Worm (Caenorhabditis elegans) whole organism, early embryonic: Measurements from ENCODE around the gene melo-1.
A peak's percentile ranks its signal among the peaks of the same experiment; 100 is the strongest.

Source experiments
- B0310.2 ChIP-seq: sonication (generic microtip); optimal IDR thresholded peaks from 2 replicates; lab custom pipeline; 2016; ENCODE audit warnings: mild to moderate bottlenecking, missing genetic modification characterization, missing compliant biosample characterization
- F13C5.2 ChIP-seq: sonication (generic microtip); optimal IDR thresholded peaks from 2 replicates; lab custom pipeline; 2017; ENCODE audit warnings: mild to moderate bottlenecking, missing genetic modification characterization, inconsistent platforms, missing compliant biosample characterization
- aly-1 ChIP-seq: sonication (generic microtip); optimal IDR thresholded peaks from 2 replicates; lab custom pipeline; 2016; ENCODE audit warnings: missing genetic modification characterization, missing compliant biosample characterization
- ama-1 ChIP-seq: fragments of 150-350 bp; optimal IDR thresholded peaks from 2 replicates; lab custom pipeline; 2014
- ceh-13 ChIP-seq: fragments of 200-800 bp; sonication (Bioruptor generic); optimal IDR thresholded peaks from 2 replicates; lab custom pipeline; 2018; ENCODE audit warnings: mild to moderate bottlenecking, missing genetic modification characterization, missing compliant biosample characterization
- ceh-36 ChIP-seq: sonication (generic microtip); optimal IDR thresholded peaks from 2 replicates; lab custom pipeline; 2016; ENCODE audit warnings: missing genetic modification characterization, inconsistent platforms, missing compliant biosample characterization
- ets-7 ChIP-seq: sonication (generic microtip); optimal IDR thresholded peaks from 2 replicates; lab custom pipeline; 2016; ENCODE audit warnings: missing genotype, missing genetic modification characterization, missing compliant biosample characterization
- flt-1 ChIP-seq: fragments of 200-800 bp; sonication (Bioruptor generic); IDR thresholded peaks from 2 replicates; pipeline ENCODE4 v1.3.6; 2022; ENCODE audit warnings: missing genetic modification characterization, missing compliant biosample characterization
- hmbx-1 ChIP-seq: sonication (generic microtip); optimal IDR thresholded peaks from 2 replicates; lab custom pipeline; 2016; ENCODE audit warnings: mild to moderate bottlenecking, missing genetic modification characterization, missing compliant biosample characterization
- hmg-4 ChIP-seq: fragments of 200-800 bp; sonication (Bioruptor generic); optimal IDR thresholded peaks from 2 replicates; lab custom pipeline; 2018; ENCODE audit warnings: mild to moderate bottlenecking, missing genetic modification characterization, missing compliant biosample characterization
- hnd-1 ChIP-seq: sonication (generic microtip); optimal IDR thresholded peaks from 2 replicates; lab custom pipeline; 2016; ENCODE audit warnings: missing genetic modification characterization, missing compliant biosample characterization
- pes-1 ChIP-seq: fragments of 200-800 bp; sonication (Bioruptor generic); IDR thresholded peaks from 2 replicates; pipeline ENCODE4 v1.3.6; 2022; ENCODE audit warnings: missing genetic modification reagents, missing genetic modification characterization, missing compliant biosample characterization
- scrt-1 ChIP-seq: fragments of 200-800 bp; sonication (Bioruptor generic); IDR thresholded peaks from 2 replicates; pipeline ENCODE4 v1.3.6; 2022; ENCODE audit warnings: missing genetic modification characterization, missing compliant biosample characterization
- sea-1 ChIP-seq: fragments of 200-800 bp; sonication (Bioruptor generic); conservative IDR thresholded peaks from 2 replicates; pipeline ENCODE4 v1.3.6; 2022; ENCODE audit warnings: missing genetic modification characterization, missing compliant biosample characterization
- tbx-11 ChIP-seq: fragments of 200-800 bp; sonication (Bioruptor generic); IDR thresholded peaks from 2 replicates; pipeline ENCODE4 v1.3.6; 2022; ENCODE audit warnings: missing genetic modification characterization, missing compliant biosample characterization
- tbx-37 ChIP-seq: fragments of 200-800 bp; sonication (Bioruptor generic); conservative IDR thresholded peaks from 2 replicates; pipeline ENCODE4 v1.3.6; 2022; ENCODE audit warnings: missing genetic modification reagents, missing genetic modification characterization, missing compliant biosample characterization
- tra-4 ChIP-seq: sonication (generic microtip); optimal IDR thresholded peaks from 2 replicates; lab custom pipeline; 2017; ENCODE audit warnings: missing genetic modification characterization, missing compliant biosample characterization

The melo-1 gene

DNA sequence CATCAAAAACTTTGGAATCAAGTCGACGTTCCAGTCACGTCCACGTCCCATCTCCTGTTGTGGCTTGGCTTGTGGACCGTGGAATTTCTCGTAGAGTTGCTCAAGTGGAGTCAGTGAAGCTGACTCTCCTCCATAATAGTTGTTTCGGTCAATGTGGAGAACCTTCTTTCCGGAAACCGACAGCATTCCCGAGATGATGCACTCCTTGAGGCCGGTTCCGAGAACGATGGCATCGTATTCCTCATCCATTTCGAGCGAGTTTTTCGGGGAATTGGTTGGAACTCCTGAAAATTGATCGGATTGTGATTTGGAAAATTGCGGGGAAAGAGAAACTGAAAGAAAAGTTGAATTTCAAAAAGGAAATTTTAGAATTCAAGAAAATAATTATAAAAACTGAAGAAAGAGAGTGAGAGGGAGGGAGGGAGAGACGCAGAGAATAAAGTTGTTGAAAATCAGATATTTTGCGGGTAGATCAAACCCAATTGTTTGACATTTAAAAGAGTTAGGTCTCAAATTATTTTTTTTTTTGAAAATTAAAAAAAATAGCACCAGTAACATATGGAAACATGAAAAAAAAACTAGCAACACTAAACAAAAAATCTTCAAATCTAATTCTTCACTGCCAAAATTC, 5.9 kb downstream of the melo-1 start, which contains the start of gene gdi-1:
Gene gdi-1, minus strand, starts transcription at position 286 of the 631 bp plus-strand sequence.
- TF ChIP-seq sea-1 (GFP tag; lab: Robert Waterston, UW) (no peak), ceh-36 (tag; lab: Kevin White, UChicago) (no peak), B0310.2 (tag; lab: Kevin White, UChicago) (no peak), ets-7 (no peak)

DNA sequence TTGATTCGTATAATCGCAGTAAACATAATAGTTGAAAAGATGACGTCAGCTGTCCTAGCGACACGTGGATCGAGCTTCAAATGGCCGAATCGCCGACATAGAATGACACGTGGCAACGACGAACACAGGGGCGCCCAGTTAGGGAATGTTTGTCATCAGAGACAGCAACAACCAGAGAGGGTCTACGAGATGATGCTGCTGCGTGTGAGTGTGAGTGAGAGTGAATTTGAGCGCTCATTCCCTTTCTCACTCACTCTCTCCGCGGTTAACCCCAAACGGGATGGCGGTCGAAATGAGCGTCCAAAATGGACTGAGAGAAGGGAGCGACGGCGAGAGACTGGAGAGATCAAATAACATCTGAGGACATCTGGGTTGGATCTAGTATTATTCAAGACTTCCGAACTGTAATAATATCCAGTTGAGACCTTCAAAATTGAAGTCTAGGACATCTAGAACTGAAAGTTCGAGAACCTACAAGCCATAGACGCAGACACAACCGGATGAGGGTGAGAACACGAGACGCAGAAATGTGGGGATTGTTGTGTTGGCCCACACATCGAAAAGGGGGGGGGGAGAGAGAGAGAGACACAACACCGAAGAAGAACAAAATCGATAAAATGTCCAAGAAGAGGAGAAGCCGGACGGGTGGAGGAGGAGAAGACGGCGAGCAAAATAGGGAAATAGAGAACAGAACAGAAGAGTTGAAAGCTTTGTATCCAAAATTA, 7.2 kb downstream of the melo-1 start:
- TF ChIP-seq hmg-4 (GFP tag; lab: Kevin White, UChicago), result peak; percentile 16
- no peak for TF ChIP-seq hmbx-1 (tag; lab: Kevin White, UChicago)

DNA sequence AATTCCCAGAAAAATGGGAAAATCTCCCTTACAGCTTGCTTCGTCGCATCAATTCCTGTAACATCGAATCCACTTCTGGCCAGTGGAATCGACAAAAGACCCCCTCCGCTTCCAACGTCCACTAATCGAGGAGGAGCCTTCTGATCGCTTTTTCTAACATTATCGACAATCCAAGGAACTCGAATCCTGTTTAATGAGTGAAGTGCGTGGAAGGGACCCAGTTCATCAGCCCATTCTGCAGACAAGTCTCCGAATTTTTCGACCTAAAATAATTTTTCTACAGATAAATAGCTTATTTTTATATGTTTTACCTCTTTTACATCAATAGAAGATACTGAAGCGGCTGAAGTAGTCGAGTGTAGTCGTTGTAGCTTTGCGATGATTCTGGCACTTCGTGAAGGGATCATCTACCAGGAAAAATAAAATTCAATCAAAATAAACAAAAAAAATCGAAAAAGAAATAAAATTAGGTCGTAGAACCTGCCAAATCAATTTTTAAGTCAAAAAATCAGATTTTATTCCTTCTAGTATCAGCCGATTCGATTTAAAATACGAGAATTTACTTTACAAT, 9.2 kb downstream of the melo-1 start, which contains the start of gene coq-3:
Gene coq-3, minus strand, starts transcription at position 407 of the 571 bp plus-strand sequence.
- no peak for TF ChIP-seq flt-1 (GFP tag; lab: Robert Waterston, UW)
- no peak for TF ChIP-seq tra-4 (tag; lab: Kevin White, UChicago)
- TF ChIP-seq tbx-11 (GFP tag; lab: Robert Waterston, UW), result no peak
- no peak for TF ChIP-seq pes-1 (GFP tag; lab: Robert Waterston, UW)
- TF ChIP-seq ceh-13, result no peak
- TF ChIP-seq sea-1 (GFP tag; lab: Robert Waterston, UW), result no peak
- TF ChIP-seq ets-7, result no peak
- TF ChIP-seq tbx-37 (GFP tag; lab: Robert Waterston, UW), result no peak
- TF ChIP-seq hnd-1 (tag; lab: Kevin White, UChicago), result no peak
- TF ChIP-seq hmg-4 (GFP tag; lab: Kevin White, UChicago), result no peak
- no peak for TF ChIP-seq F13C5.2 (tag; lab: Kevin White, UChicago)

DNA sequence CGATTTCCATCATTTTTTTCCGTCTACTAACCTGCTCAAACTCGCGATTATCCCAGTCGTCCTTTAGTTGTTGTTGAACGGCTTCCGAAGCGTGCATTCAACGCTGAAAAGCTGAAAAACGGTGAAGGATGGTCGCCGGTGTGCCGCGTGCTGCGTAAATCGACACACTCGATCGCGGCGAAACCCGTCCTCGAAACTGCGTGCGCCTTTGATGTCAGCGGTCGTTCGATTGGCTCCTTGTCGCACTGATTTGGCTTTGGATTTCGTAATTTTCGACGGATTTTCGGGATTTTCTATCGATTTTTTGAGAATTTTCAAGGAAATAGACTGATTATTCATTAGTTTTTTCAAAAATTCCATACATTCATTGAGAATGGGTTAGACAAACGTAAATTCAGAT, 10.5 kb downstream of the melo-1 start, which contains the start of the genes Y57G11C.1147 and nuo-3:
Gene Y57G11C.1147, minus strand, starts transcription at position 161 of the 400 bp plus-strand sequence.
Gene nuo-3, minus strand, starts transcription at position 191 of the 400 bp plus-strand sequence.
- TF ChIP-seq ama-1 (lab: Kevin White, UChicago) (no peak), tbx-37 (GFP tag; lab: Robert Waterston, UW) (no peak), scrt-1 (GFP tag; lab: Robert Waterston, UW) (no peak), hnd-1 (tag; lab: Kevin White, UChicago) (no peak), ceh-36 (tag; lab: Kevin White, UChicago) (no peak), sea-1 (GFP tag; lab: Robert Waterston, UW) (no peak), aly-1 (no peak), F13C5.2 (tag; lab: Kevin White, UChicago) (no peak), hmbx-1 (tag; lab: Kevin White, UChicago) (no peak), ets-7 (no peak)

DNA sequence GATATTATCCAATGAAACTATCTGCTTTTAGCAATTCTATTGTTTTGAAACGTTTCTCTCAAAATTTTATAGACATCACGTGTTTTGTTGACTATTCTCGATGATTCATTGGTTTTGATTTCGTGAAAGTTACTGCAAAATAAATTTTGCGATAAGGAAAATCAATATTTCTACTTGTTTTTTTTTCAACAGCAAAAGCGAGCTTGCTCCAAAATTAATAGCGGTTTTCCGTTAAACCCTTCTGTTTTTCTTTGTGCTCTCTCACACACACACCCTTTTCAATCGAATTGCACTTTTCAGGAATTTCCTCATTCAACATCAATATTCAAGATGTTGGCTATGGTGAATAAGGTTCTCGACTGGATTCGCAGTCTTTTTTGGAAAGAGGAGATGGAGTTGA, 11.0 kb downstream of the melo-1 start, which contains the start of gene arl-8:
Gene arl-8, plus strand, starts transcription at position 301 of the 400 bp plus-strand sequence.
- no peak for TF ChIP-seq ceh-36 (tag; lab: Kevin White, UChicago)
- TF ChIP-seq ceh-13, result no peak
- no peak for TF ChIP-seq F13C5.2 (tag; lab: Kevin White, UChicago)
- TF ChIP-seq ets-7, result no peak
- TF ChIP-seq tra-4 (tag; lab: Kevin White, UChicago), result no peak
- no peak for TF ChIP-seq ama-1 (lab: Kevin White, UChicago)
- no peak for TF ChIP-seq sea-1 (GFP tag; lab: Robert Waterston, UW)
- TF ChIP-seq aly-1, result no peak
- TF ChIP-seq scrt-1 (GFP tag; lab: Robert Waterston, UW), result no peak
- no peak for TF ChIP-seq B0310.2 (tag; lab: Kevin White, UChicago)
- TF ChIP-seq hmg-4 (GFP tag; lab: Kevin White, UChicago), result no peak
- no peak for TF ChIP-seq hnd-1 (tag; lab: Kevin White, UChicago)
- no peak for TF ChIP-seq pes-1 (GFP tag; lab: Robert Waterston, UW)
- no peak for TF ChIP-seq tbx-11 (GFP tag; lab: Robert Waterston, UW)
- TF ChIP-seq flt-1 (GFP tag; lab: Robert Waterston, UW), result no peak
- TF ChIP-seq hmbx-1 (tag; lab: Kevin White, UChicago), result no peak
- TF ChIP-seq tbx-37 (GFP tag; lab: Robert Waterston, UW), result no peak

DNA sequence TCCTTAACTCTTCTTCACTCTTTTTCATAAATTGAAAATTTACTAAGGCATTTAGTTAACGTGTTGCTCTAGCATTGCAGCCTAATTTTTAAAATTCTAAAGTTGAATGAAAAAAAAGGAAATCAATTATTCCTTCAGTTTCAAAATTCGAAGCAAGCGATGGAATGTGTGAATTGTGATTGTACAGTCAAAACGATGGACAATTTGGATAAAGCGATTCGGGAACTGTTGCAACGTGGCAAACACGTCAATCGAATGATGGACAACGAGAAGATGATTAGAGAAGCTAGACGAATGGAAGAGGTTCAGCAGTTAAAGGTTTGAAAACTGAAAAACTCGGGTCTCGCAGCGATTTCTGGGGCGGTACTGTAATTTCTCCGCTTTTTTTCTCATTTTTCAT, 12.4 kb downstream of the melo-1 start, which contains the start of gene Y57G11C.14:
Gene Y57G11C.14, plus strand, starts transcription at position 126 of the 400 bp plus-strand sequence.
- TF ChIP-seq hmg-4 (GFP tag; lab: Kevin White, UChicago), result no peak
- TF ChIP-seq ets-7, result no peak

DNA sequence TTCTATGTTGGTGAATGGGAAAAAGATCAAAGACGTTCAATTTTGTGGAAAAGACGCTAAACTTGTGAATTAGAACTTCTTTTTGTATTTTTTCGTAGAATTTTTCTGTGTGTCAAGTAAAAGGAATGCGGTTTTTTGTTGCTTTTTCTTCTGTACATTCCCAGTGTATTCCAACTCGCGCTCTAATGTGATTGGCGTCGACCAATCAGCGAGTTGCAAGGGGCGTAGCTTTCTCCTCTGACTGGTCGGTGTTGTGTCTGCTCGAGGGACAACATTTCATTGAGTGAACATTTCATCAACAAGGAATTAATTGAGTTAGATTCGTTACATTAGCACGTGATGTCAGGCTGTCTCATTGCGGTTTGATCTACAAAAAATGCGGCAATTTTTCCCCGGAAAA, 14.1 kb downstream of the melo-1 start:
- TF ChIP-seq ceh-13, result no peak
- TF ChIP-seq ceh-36 (tag; lab: Kevin White, UChicago), result no peak
- TF ChIP-seq ama-1 (lab: Kevin White, UChicago), result no peak
- no peak for TF ChIP-seq F13C5.2 (tag; lab: Kevin White, UChicago)
- TF ChIP-seq sea-1 (GFP tag; lab: Robert Waterston, UW), result no peak
- TF ChIP-seq B0310.2 (tag; lab: Kevin White, UChicago), result no peak
- no peak for TF ChIP-seq flt-1 (GFP tag; lab: Robert Waterston, UW)
- no peak for TF ChIP-seq scrt-1 (GFP tag; lab: Robert Waterston, UW)
- no peak for TF ChIP-seq tra-4 (tag; lab: Kevin White, UChicago)
